Worm (Caenorhabditis elegans) whole organism, mixed stage, embryonic: ENCODE data around the gene R11E3.2.

ENCODE experiments used
- M03D4.4 ChIP-seq: sonication (generic microtip); optimal IDR thresholded peaks from 2 replicates; lab custom pipeline; 2017; ENCODE audit warnings: mild to moderate bottlenecking, missing genetic modification characterization, missing compliant biosample characterization
- hlh-1 ChIP-seq: fragments of 150-350 bp; optimal IDR thresholded peaks from 2 replicates; lab custom pipeline; 2014; ENCODE audit warnings: missing biosample characterization, missing genetic modification reagents, missing genetic modification characterization
- lin-13 ChIP-seq: fragments of 150-350 bp; optimal IDR thresholded peaks from 2 replicates; lab custom pipeline; 2014; ENCODE audit warnings: missing biosample characterization, missing genetic modification characterization
- mab-5 ChIP-seq: fragments of 150-350 bp; optimal IDR thresholded peaks from 2 replicates; lab custom pipeline; 2014; ENCODE audit warnings: missing biosample characterization, missing genetic modification characterization
- nhr-2 ChIP-seq: fragments of 150-350 bp; optimal IDR thresholded peaks from 2 replicates; lab custom pipeline; 2014; ENCODE audit warnings: missing biosample characterization, missing genetic modification characterization
- nhr-237 ChIP-seq: fragments of 150-350 bp; optimal IDR thresholded peaks from 2 replicates; lab custom pipeline; 2014; ENCODE audit warnings: missing biosample characterization, missing genetic modification characterization
- pha-4 ChIP-seq: fragments of 150-350 bp; optimal IDR thresholded peaks from 2 replicates; lab custom pipeline; 2018; ENCODE audit warnings: missing biosample characterization, missing genetic modification reagents, missing genetic modification characterization
- sptf-1 ChIP-seq: sonication (generic microtip); optimal IDR thresholded peaks from 2 replicates; lab custom pipeline; 2017; ENCODE audit warnings: mild to moderate bottlenecking, missing genetic modification characterization, moderate library complexity, missing compliant biosample characterization
- unc-39 ChIP-seq: fragments of 150-350 bp; optimal IDR thresholded peaks from 2 replicates; lab custom pipeline; 2014; ENCODE audit warnings: missing biosample characterization, missing genetic modification characterization
- unc-62 ChIP-seq: fragments of 150-350 bp; optimal IDR thresholded peaks from 2 replicates; lab custom pipeline; 2014; ENCODE audit warnings: missing biosample characterization, missing genetic modification reagents, missing genetic modification characterization
- ztf-11 ChIP-seq: fragments of 150-350 bp; optimal IDR thresholded peaks from 2 replicates; lab custom pipeline; 2014; ENCODE audit warnings: missing biosample characterization, missing genetic modification characterization

DNA sequence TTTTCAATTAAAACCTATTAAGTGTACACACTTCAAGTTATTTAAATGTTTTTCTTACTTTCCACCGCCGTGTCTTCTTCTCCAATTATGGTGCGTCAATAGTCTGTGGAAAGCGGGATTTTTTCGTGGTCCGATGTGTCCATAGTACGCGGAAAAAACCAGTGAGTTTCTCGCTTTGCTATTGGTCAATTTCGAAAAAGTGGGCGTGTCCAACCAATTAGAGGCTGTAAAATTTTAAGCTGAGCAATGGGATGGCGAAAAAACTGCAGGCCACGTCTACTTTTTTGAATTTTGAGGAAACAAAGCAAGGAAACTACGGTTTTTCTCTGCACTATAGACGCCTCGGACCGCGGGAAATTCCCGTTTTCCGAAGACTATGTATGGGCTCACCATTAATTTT lies 48.2 kb upstream of the R11E3.2 start:
- TF ChIP-seq lin-13 (tag; lab: Kevin White, UChicago) (no peak), nhr-237 (tag; lab: Kevin White, UChicago) (no peak), ztf-11 (tag; lab: Kevin White, UChicago) (no peak), mab-5 (tag; lab: Kevin White, UChicago) (no peak), unc-62 (no peak), M03D4.4 (tag; lab: Kevin White, UChicago) (no peak), pha-4 (tag; lab: Kevin White, UChicago) (no peak), unc-39 (tag; lab: Kevin White, UChicago) (no peak), sptf-1 (tag; lab: Kevin White, UChicago) (no peak), hlh-1 (tag; lab: Kevin White, UChicago) (no peak), nhr-2 (tag; lab: Kevin White, UChicago) (no peak)
